Worm (Caenorhabditis elegans): ENCODE measurements around the gene gcy-3.

The gcy-3 gene

DNA sequence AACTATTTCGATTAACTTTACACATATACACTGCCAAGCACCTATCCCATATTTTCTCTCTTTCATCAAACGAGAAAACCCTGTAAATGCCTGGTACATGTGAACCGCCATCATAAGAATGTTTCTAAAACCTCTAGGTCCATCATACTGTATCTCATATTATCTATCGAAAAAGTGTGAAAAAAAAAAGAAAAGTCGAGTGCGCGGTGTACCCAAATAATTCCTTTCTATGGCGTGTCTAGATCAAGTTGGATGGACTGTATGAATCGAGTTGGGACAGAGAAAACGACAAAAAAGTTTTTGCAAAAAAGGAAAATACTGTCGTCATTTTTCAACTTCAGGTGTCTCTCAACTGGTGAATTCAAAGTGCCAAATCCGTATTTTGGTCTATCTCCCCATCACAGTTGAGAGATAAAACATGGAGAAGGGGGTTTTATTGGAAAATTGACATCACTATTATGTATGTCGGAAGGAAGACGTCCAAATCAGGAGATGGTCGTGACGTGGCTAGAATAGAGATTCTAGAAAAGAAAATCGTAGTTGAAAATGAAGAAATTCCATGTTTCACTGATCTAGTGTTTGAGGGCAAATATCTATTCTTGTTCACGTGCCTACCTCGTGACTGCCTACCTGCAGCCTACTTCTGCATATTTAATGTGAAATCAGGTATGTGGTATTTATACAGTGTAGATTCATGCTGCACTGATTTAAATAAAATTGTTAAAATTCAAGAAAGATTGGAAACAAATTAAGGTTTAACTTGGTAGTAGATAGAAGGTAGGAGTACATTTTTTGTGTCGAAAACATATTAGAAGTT lies 13.6 kb downstream of the gcy-3 start:
- TF ChIP-seq ceh-28 (tag; optimal IDR thresholded peaks at IDR 0.05) (no peak), nhr-23 (tag; optimal IDR thresholded peaks at IDR 0.05) (no peak), aly-2 (tag; optimal IDR thresholded peaks at IDR 0.05) (no peak), nhr-67 (tag; optimal IDR thresholded peaks at IDR 0.05) (no peak), nhr-28 (tag; optimal IDR thresholded peaks at IDR 0.05) (no peak), mml-1 (tag; optimal IDR thresholded peaks at IDR 0.05) (peak; percentile 24), tbx-2 (tag; optimal IDR thresholded peaks at IDR 0.05) (no peak), nhr-76 (tag; optimal IDR thresholded peaks at IDR 0.05) (no peak), nhr-43 (tag; optimal IDR thresholded peaks at IDR 0.05; ENCODE audit: poor library complexity, severe bottlenecking) (peak; percentile 42)

DNA sequence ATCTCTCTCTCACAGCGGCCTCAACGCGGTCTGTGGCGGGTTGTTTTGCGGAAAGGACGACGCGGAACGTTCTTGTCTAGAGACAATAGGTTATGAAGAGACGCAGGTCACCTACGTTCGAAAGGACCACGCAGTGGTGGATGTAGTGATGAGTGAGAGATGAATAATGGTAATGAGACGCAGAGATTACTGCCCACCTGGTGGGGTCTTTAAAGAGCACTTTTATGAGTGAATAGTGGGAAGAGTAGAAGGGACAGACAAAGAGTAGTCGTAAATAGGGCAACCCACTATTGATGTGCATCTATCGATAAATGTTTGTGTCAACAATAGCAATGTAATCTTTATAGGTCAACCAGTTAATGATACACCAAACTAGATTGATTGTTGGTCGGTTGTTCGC lies 16.0 kb downstream of the gcy-3 start:
- TF ChIP-seq hmg-11 (tag; optimal IDR thresholded peaks at IDR 0.05): peak; percentile 19
- no peak for TF ChIP-seq ZK546.5 (tag; optimal IDR thresholded peaks at IDR 0.05)
- TF ChIP-seq lin-39 (tag; optimal IDR thresholded peaks at IDR 0.05): peak; percentile 8
- TF ChIP-seq pha-4 (tag; optimal IDR thresholded peaks at IDR 0.05): peak; percentile 40
- no peak for TF ChIP-seq jun-1 (tag; optimal IDR thresholded peaks at IDR 0.05)

- peak; percentile 33 for TF ChIP-seq nhr-43 (tag; optimal IDR thresholded peaks at IDR 0.05; ENCODE audit: poor library complexity, severe bottlenecking)
- TF ChIP-seq fkh-10 (GFP tag; optimal IDR thresholded peaks at IDR 0.05): no peak
Observed at ce11 chrII:9490589-9490988, 16.5 kb downstream of the gcy-3 start.

DNA sequence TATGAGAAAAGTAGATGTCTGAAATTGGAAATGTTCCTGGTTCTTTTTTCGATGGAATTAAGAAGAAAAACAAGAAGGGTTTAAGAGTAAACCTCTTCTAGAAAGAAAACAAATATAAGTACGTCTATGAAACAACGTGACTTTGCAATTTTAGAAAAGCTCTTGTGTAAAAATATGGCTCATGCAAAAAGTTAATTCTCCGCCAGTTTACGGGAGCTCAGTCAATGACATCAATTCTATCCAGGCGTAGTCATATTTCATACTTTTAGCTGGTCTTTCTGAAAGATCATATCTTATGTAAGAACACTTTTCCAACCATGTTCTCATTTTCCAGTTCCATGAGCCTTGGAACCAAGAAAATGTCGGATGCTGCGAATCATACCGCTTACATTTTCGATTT lies 17.2 kb downstream of the gcy-3 start:
- TF ChIP-seq ceh-9 (tag; optimal IDR thresholded peaks at IDR 0.05) (no peak), egl-5 (tag; optimal IDR thresholded peaks at IDR 0.05) (no peak), jun-1 (tag; optimal IDR thresholded peaks at IDR 0.05) (no peak), ztf-4 (tag; optimal IDR thresholded peaks at IDR 0.05) (no peak)

- TF ChIP-seq nhr-28 (tag; optimal IDR thresholded peaks at IDR 0.05): no peak
- TF ChIP-seq mml-1 (tag; optimal IDR thresholded peaks at IDR 0.05): no peak
- TF ChIP-seq nhr-25 (tag; optimal IDR thresholded peaks at IDR 0.05): peak; percentile 11
- no peak for TF ChIP-seq R02D3.7 (tag; optimal IDR thresholded peaks at IDR 0.05)
- TF ChIP-seq aly-2 (tag; optimal IDR thresholded peaks at IDR 0.05): no peak
- peak; percentile 78 for TF ChIP-seq nfya-1 (tag; optimal IDR thresholded peaks at IDR 0.05; ENCODE audit: insufficient read depth)
- TF ChIP-seq nhr-43 (tag; optimal IDR thresholded peaks at IDR 0.05; ENCODE audit: poor library complexity, severe bottlenecking): peak; percentile 59
- TF ChIP-seq hmg-11 (tag; optimal IDR thresholded peaks at IDR 0.05): no peak
- TF ChIP-seq elt-2 (tag; optimal IDR thresholded peaks at IDR 0.05): peak; percentile 82
- no peak for TF ChIP-seq egl-5 (tag; optimal IDR thresholded peaks at IDR 0.05)
- no peak for TF ChIP-seq ztf-4 (tag; optimal IDR thresholded peaks at IDR 0.05)
- TF ChIP-seq pqm-1 (tag; optimal IDR thresholded peaks at IDR 0.05): peak; percentile 34
- TF ChIP-seq skn-1 (tag; optimal IDR thresholded peaks at IDR 0.05): no peak
- no peak for TF ChIP-seq ceh-82 (tag; optimal IDR thresholded peaks at IDR 0.05)
- peak; percentile 14 for TF ChIP-seq lsy-12 (tag; optimal IDR thresholded peaks at IDR 0.05)
- TF ChIP-seq pha-4 (tag; optimal IDR thresholded peaks at IDR 0.05): peak; percentile 64
- TF ChIP-seq ztf-11 (tag; optimal IDR thresholded peaks at IDR 0.05): no peak
- no peak for TF ChIP-seq sea-2 (GFP tag; optimal IDR thresholded peaks at IDR 0.05)
- peak; percentile 16 for TF ChIP-seq ama-1 (optimal IDR thresholded peaks at IDR 0.05)
- no peak for TF ChIP-seq elt-1 (tag; optimal IDR thresholded peaks at IDR 0.05)
- no peak for TF ChIP-seq nhr-77 (tag; optimal IDR thresholded peaks at IDR 0.05)
- TF ChIP-seq fkh-2 (tag; optimal IDR thresholded peaks at IDR 0.05): no peak
- TF ChIP-seq nhr-23 (tag; optimal IDR thresholded peaks at IDR 0.05): no peak
- peak; percentile 4 for TF ChIP-seq tbx-2 (tag; optimal IDR thresholded peaks at IDR 0.05)
- TF ChIP-seq ceh-16 (tag; optimal IDR thresholded peaks at IDR 0.05): no peak
- no peak for TF ChIP-seq snpc-4 (tag; optimal IDR thresholded peaks at IDR 0.05)
- peak; percentile 31 for TF ChIP-seq jun-1 (tag; optimal IDR thresholded peaks at IDR 0.05)
- TF ChIP-seq nhr-76 (tag; optimal IDR thresholded peaks at IDR 0.05): no peak
- TF ChIP-seq nhr-12 (tag; optimal IDR thresholded peaks at IDR 0.05): no peak
- no peak for TF ChIP-seq ceh-28 (tag; optimal IDR thresholded peaks at IDR 0.05)
- no peak for TF ChIP-seq nhr-11 (tag; optimal IDR thresholded peaks at IDR 0.05)
- TF ChIP-seq fos-1 (tag; optimal IDR thresholded peaks at IDR 0.05): no peak
- TF ChIP-seq lin-39 (tag; optimal IDR thresholded peaks at IDR 0.05): no peak
- no peak for TF ChIP-seq nhr-237 (tag; optimal IDR thresholded peaks at IDR 0.05)
- no peak for TF ChIP-seq eor-1 (tag; optimal IDR thresholded peaks at IDR 0.05)
- no peak for TF ChIP-seq unc-39 (tag; optimal IDR thresholded peaks at IDR 0.05)
- no peak for TF ChIP-seq egl-27 (tag; optimal IDR thresholded peaks at IDR 0.05)
- no peak for TF ChIP-seq fkh-10 (GFP tag; optimal IDR thresholded peaks at IDR 0.05)
- no peak for TF ChIP-seq ZK546.5 (tag; optimal IDR thresholded peaks at IDR 0.05)
Observed at ce11 chrII:9487337-9487950, 19.6 kb downstream of the gcy-3 start, which contains the start of gene T19H5.4. Gene T19H5.4 (minus strand): TSS chrII:9487387.
